Fruit fly (Drosophila melanogaster): ENCODE results near the gene RabGGTb.

Gene RabGGTb

DNA sequence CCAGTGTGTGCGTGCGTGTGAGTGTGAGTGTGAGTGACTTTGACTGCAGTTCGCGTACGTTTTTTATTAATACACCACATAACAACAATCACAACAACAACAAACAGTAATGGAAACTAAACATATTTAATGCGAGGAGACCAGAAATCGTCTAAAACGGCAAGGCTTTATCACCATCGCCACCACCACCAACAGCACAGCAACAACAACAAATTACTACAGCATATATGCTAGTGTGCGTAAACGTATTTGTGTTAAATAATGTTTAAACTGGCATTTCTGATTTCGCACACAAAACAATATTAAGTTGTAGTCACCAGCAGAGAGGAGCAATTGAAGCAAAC lies 7.3 kb downstream of the RabGGTb start:
- TF ChIP-seq lola (GFP tag; optimal IDR thresholded peaks at IDR 0.05), result no peak
- no peak for TF ChIP-seq OdsH (GFP tag; optimal IDR thresholded peaks at IDR 0.05)
- TF ChIP-seq CrebA (GFP tag; optimal IDR thresholded peaks at IDR 0.05; ENCODE audit: borderline replicate concordance), result no peak
- no peak for TF ChIP-seq h (GFP tag; optimal IDR thresholded peaks at IDR 0.05)
- TF ChIP-seq N (GFP tag; optimal IDR thresholded peaks at IDR 0.05), result peak; percentile 90
- peak; percentile 37 for TF ChIP-seq Hr78 (GFP tag; optimal IDR thresholded peaks at IDR 0.05)
- peak; percentile 17 for TF ChIP-seq fru (GFP tag; optimal IDR thresholded peaks at IDR 0.05)
- no peak for TF ChIP-seq Hnf4 (GFP tag; optimal IDR thresholded peaks at IDR 0.05)
- no peak for TF ChIP-seq woc (GFP tag; optimal IDR thresholded peaks at IDR 0.05)
- TF ChIP-seq Mio (GFP tag; optimal IDR thresholded peaks at IDR 0.05), result no peak
- no peak for TF ChIP-seq HLH106 (tag; optimal IDR thresholded peaks at IDR 0.05)
- no peak for TF ChIP-seq Jra (GFP tag; optimal IDR thresholded peaks at IDR 0.05)
- TF ChIP-seq Dif (GFP tag; optimal IDR thresholded peaks at IDR 0.05; ENCODE audit: partially characterized antibody), result no peak
- TF ChIP-seq Myc (optimal IDR thresholded peaks at IDR 0.05), result no peak
- TF ChIP-seq brk (GFP tag; optimal IDR thresholded peaks at IDR 0.05), result no peak

DNA sequence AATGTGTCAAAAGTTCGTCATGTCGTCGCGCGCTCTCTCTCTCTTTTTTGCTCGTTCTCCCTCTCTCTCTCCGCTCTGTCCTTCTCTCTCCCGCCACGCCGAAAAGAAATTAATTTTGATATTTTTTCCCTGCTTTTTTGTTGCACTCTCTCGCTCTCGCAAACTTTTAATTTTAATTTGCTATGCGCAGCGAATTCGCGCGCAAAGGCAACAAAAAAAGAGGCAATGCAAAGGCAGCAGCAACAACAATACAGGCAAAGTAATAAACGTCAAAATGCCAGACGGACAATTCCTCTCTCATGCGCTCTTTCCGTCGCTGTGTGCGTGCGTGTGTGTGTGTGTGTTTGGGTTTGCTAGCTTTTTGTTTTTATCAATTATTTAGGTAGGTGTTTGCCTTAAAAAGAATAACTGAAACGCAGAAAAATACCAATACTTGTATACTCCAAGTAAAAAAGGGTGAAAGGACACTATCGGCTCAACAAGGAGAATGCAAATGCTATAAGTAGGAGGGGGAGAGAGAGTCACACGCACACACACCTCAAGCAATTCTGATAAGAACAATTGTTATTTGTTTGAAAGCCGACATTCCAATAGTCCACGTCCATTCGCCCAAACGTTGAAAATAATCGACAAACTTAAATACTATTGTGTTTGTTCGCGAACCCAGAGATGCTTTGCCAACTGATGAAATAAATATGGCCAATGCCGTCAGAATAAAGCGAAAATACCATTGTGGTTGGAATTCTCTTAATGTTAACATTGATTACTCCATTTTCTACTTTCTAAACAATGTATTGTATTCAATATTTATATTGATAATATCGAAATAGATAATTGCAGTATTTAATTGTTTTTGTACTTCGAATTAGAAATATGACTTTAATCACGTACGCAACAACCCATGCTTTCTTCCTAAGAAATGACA lies 8.0 kb downstream of the RabGGTb start:
- peak; percentile 41 for TF ChIP-seq Dfd (GFP tag; optimal IDR thresholded peaks at IDR 0.05)
- TF ChIP-seq Dif (GFP tag; optimal IDR thresholded peaks at IDR 0.05; ENCODE audit: partially characterized antibody), result peak; percentile 34
- peak; percentile 92 for TF ChIP-seq fru (GFP tag; optimal IDR thresholded peaks at IDR 0.05)
- peak in 1 of 2 experiments; percentile 32 for TF ChIP-seq foxo (GFP tag; optimal IDR thresholded peaks at IDR 0.05)
- TF ChIP-seq sage (GFP tag; optimal IDR thresholded peaks at IDR 0.05), result no peak
- no peak for TF ChIP-seq Hr83 (GFP tag; optimal IDR thresholded peaks at IDR 0.05; ENCODE audit: poor library complexity, severe bottlenecking)
- TF ChIP-seq Abd-B (GFP tag; optimal IDR thresholded peaks at IDR 0.05), result no peak
- TF ChIP-seq CG9705 (GFP tag; optimal IDR thresholded peaks at IDR 0.05), result no peak
- no peak for TF ChIP-seq Vsx2 (GFP tag; optimal IDR thresholded peaks at IDR 0.05; ENCODE audit: partially characterized antibody)
- TF ChIP-seq tai (GFP tag; optimal IDR thresholded peaks at IDR 0.05), result no peak
- no peak for TF ChIP-seq h (GFP tag; optimal IDR thresholded peaks at IDR 0.05)
- no peak for TF ChIP-seq lola (GFP tag; optimal IDR thresholded peaks at IDR 0.05)
- TF ChIP-seq N (GFP tag; optimal IDR thresholded peaks at IDR 0.05), result no peak
- no peak for TF ChIP-seq rgr (GFP tag; optimal IDR thresholded peaks at IDR 0.05)
- TF ChIP-seq Jra (GFP tag; optimal IDR thresholded peaks at IDR 0.05), result no peak
- TF ChIP-seq dsf (GFP tag; optimal IDR thresholded peaks at IDR 0.05; ENCODE audit: borderline replicate concordance), result no peak
- no peak for TF ChIP-seq Hnf4 (GFP tag; optimal IDR thresholded peaks at IDR 0.05)
- TF ChIP-seq dmrt93B (GFP tag; optimal IDR thresholded peaks at IDR 0.05), result no peak
- peak; percentile 11 for TF ChIP-seq Sp1 (GFP tag; optimal IDR thresholded peaks at IDR 0.05)
- no peak for TF ChIP-seq sv (GFP tag; optimal IDR thresholded peaks at IDR 0.05)
- TF ChIP-seq Myc (optimal IDR thresholded peaks at IDR 0.05), result no peak
- TF ChIP-seq psq (GFP tag; optimal IDR thresholded peaks at IDR 0.05), result no peak
- no peak for TF ChIP-seq CG32264 (GFP tag; optimal IDR thresholded peaks at IDR 0.05)
- no peak for TF ChIP-seq CrebA (GFP tag; optimal IDR thresholded peaks at IDR 0.05; ENCODE audit: borderline replicate concordance)
- TF ChIP-seq dl (GFP tag; optimal IDR thresholded peaks at IDR 0.05; ENCODE audit: insufficient read depth in 1 of 2, partially characterized antibody in 2 of 2), result peak in 1 of 2 experiments; percentile 4

DNA sequence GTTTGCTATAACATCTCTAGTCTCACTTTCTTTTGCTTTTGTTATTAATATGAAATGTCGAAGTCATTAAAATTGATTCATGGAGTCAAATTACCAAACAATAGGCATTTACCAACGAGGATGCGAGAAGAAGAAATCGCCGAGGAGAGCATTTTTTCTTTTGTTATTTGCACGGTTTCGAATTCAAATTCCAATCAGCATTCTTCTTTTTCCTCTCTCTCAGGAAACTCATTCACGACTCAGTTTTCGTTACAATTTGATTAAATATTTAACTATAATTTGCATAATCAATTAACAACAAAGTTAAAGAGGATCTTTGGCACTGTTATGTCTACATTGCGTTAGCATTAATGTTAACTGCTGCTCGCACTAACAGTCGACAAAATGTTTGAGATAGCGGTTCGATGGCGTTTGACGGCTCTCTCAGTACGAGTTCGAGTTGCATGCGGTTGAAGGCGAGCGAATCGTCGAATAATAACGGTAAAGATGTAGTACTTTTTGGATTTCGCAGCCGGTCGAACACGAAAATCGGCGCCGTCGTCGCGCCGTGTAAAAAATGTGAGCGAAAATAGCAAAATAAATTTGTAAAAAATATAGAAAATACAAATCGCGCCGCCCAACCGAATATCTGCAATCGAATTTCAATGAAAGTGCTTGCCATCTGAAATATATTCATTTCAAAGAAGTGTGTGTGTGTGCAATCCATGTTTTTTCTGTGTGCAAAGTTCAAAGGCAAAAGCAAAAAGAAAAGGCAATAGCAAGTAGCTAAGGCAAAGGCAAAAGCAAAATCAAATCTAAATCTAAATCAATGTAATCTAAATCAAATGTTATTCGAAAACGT lies 9.1 kb downstream of the RabGGTb start:
- no peak for TF ChIP-seq Dif (GFP tag; optimal IDR thresholded peaks at IDR 0.05; ENCODE audit: partially characterized antibody)
- TF ChIP-seq pan (optimal IDR thresholded peaks at IDR 0.05), result no peak
- TF ChIP-seq sage (GFP tag; optimal IDR thresholded peaks at IDR 0.05), result peak; percentile 75
- TF ChIP-seq rgr (GFP tag; optimal IDR thresholded peaks at IDR 0.05), result peak; percentile 12
